Worm (Caenorhabditis elegans) whole organism, late embryonic: Measurements from ENCODE around the gene K08D12.8.

Source experiments
- C08G9.2 ChIP-seq: sonication (generic microtip); optimal IDR thresholded peaks from 2 replicates; lab custom pipeline; 2016; ENCODE audit warnings: mild to moderate bottlenecking, missing genetic modification characterization, moderate library complexity, missing compliant biosample characterization
- C38D4.7 ChIP-seq: fragments of 200-800 bp; sonication (Bioruptor generic); optimal IDR thresholded peaks from 2 replicates; lab custom pipeline; 2018; ENCODE audit warnings: mild to moderate bottlenecking, missing genetic modification characterization, moderate library complexity, missing compliant biosample characterization
- F13H6.1 ChIP-seq: sonication (generic microtip); optimal IDR thresholded peaks from 2 replicates; lab custom pipeline; 2016; ENCODE audit warnings: missing genetic modification characterization, missing compliant biosample characterization
- K02D7.2 ChIP-seq: sonication (generic microtip); optimal IDR thresholded peaks from 2 replicates; lab custom pipeline; 2017; ENCODE audit warnings: mild to moderate bottlenecking, missing genetic modification characterization, missing compliant biosample characterization
- ahr-1 ChIP-seq: sonication (generic microtip); optimal IDR thresholded peaks from 2 replicates; lab custom pipeline; 2016; ENCODE audit warnings: missing genetic modification characterization, missing compliant biosample characterization
- ama-1 ChIP-seq: fragments of 150-350 bp; optimal IDR thresholded peaks from 2 replicates; lab custom pipeline; 2014
- ceh-14 ChIP-seq: sonication (generic microtip); optimal IDR thresholded peaks from 2 replicates; lab custom pipeline; 2016; ENCODE audit warnings: missing genotype, missing genetic modification characterization, missing compliant biosample characterization
- ceh-2 ChIP-seq: sonication (generic microtip); optimal IDR thresholded peaks from 2 replicates; lab custom pipeline; 2016; ENCODE audit warnings: missing genotype, missing genetic modification characterization, missing compliant biosample characterization
- ceh-22 ChIP-seq: sonication (generic microtip); optimal IDR thresholded peaks from 2 replicates; lab custom pipeline; 2017; ENCODE audit warnings: missing biosample characterization, missing genetic modification characterization
- ceh-30 ChIP-seq: fragments of 150-350 bp; optimal IDR thresholded peaks from 2 replicates; lab custom pipeline; 2014; ENCODE audit warnings: missing biosample characterization, missing genetic modification characterization
- ceh-31 ChIP-seq: sonication (generic microtip); optimal IDR thresholded peaks from 2 replicates; lab custom pipeline; 2016; ENCODE audit warnings: missing genetic modification characterization, missing compliant biosample characterization
- ceh-34 ChIP-seq: sonication (generic microtip); optimal IDR thresholded peaks from 2 replicates; lab custom pipeline; 2016; ENCODE audit warnings: mild to moderate bottlenecking, missing genetic modification characterization, missing compliant biosample characterization
- ceh-45 ChIP-seq: fragments of 200-800 bp; sonication (Bioruptor generic); IDR thresholded peaks from 2 replicates; pipeline ENCODE4 v1.3.6; 2022; ENCODE audit warnings: missing genetic modification reagents, missing genetic modification characterization, missing compliant biosample characterization
- ceh-48 ChIP-seq: sonication (generic microtip); optimal IDR thresholded peaks from 2 replicates; lab custom pipeline; 2016; ENCODE audit warnings: missing genetic modification characterization, inconsistent platforms, missing compliant biosample characterization
- ceh-9 ChIP-seq: sonication (generic microtip); optimal IDR thresholded peaks from 2 replicates; lab custom pipeline; 2016; ENCODE audit warnings: mild to moderate bottlenecking, missing genetic modification characterization, inconsistent platforms, missing compliant biosample characterization
- dve-1 ChIP-seq: sonication (generic microtip); optimal IDR thresholded peaks from 2 replicates; lab custom pipeline; 2017; ENCODE audit warnings: antibody characterized with exemption, mild to moderate bottlenecking, missing genetic modification characterization, missing compliant biosample characterization
- elt-4 ChIP-seq: sonication (generic microtip); optimal IDR thresholded peaks from 2 replicates; lab custom pipeline; 2016; ENCODE audit warnings: missing genetic modification characterization, missing compliant biosample characterization
- eyg-1 ChIP-seq: sonication (generic microtip); optimal IDR thresholded peaks from 2 replicates; lab custom pipeline; 2016; ENCODE audit warnings: missing genotype, missing genetic modification characterization, missing compliant biosample characterization
- fkh-6 ChIP-seq: sonication (generic microtip); optimal IDR thresholded peaks from 2 replicates; lab custom pipeline; 2016; ENCODE audit warnings: missing genetic modification characterization, missing compliant biosample characterization
- gmeb-2 ChIP-seq: sonication (generic microtip); optimal IDR thresholded peaks from 2 replicates; lab custom pipeline; 2016; ENCODE audit warnings: missing genetic modification characterization, inconsistent platforms, missing compliant biosample characterization
- hlh-13 ChIP-seq: fragments of 200-800 bp; sonication (Bioruptor generic); optimal IDR thresholded peaks from 2 replicates; lab custom pipeline; 2018; ENCODE audit warnings: mild to moderate bottlenecking, missing genetic modification characterization, missing compliant biosample characterization
- hlh-15 ChIP-seq: sonication (generic microtip); optimal IDR thresholded peaks from 2 replicates; lab custom pipeline; 2016; ENCODE audit warnings: missing genetic modification characterization, missing compliant biosample characterization
- hlh-30 ChIP-seq: sonication (generic microtip); optimal IDR thresholded peaks from 2 replicates; lab custom pipeline; 2017; ENCODE audit warnings: antibody characterized with exemption, missing genetic modification characterization, missing compliant biosample characterization; ENCODE audit not compliant: insufficient read depth
- hlh-6 ChIP-seq: sonication (generic microtip); optimal IDR thresholded peaks from 2 replicates; lab custom pipeline; 2016; ENCODE audit warnings: missing genotype, missing genetic modification characterization, missing compliant biosample characterization
- lim-6 ChIP-seq: sonication (generic microtip); optimal IDR thresholded peaks from 2 replicates; lab custom pipeline; 2016; ENCODE audit warnings: missing genetic modification characterization, missing compliant biosample characterization
- lin-11 ChIP-seq: fragments of 200-800 bp; sonication (Bioruptor generic); optimal IDR thresholded peaks from 2 replicates; lab custom pipeline; 2018; ENCODE audit warnings: mild to moderate bottlenecking, missing genetic modification characterization, missing compliant biosample characterization
- nhr-11 ChIP-seq: fragments of 150-350 bp; optimal IDR thresholded peaks from 2 replicates; lab custom pipeline; 2014; ENCODE audit warnings: missing biosample characterization, missing genetic modification characterization
- npax-4 ChIP-seq: sonication (generic microtip); optimal IDR thresholded peaks from 2 replicates; lab custom pipeline; 2016; ENCODE audit warnings: missing genetic modification characterization, missing compliant biosample characterization
- odd-2 ChIP-seq: sonication (generic microtip); optimal IDR thresholded peaks from 2 replicates; lab custom pipeline; 2017; ENCODE audit warnings: antibody characterized with exemption, mild to moderate bottlenecking, missing genetic modification characterization, missing compliant biosample characterization
- pat-9 ChIP-seq: fragments of 200-800 bp; sonication (Bioruptor generic); optimal IDR thresholded peaks from 2 replicates; lab custom pipeline; 2018; ENCODE audit warnings: mild to moderate bottlenecking, missing genetic modification characterization, moderate library complexity, missing compliant biosample characterization
- pax-1 ChIP-seq: fragments of 150-350 bp; optimal IDR thresholded peaks from 2 replicates; lab custom pipeline; 2014; ENCODE audit warnings: missing biosample characterization, missing genetic modification characterization
- pha-2 ChIP-seq: sonication (generic microtip); optimal IDR thresholded peaks from 2 replicates; lab custom pipeline; 2017; ENCODE audit warnings: mild to moderate bottlenecking, missing genetic modification characterization, missing compliant biosample characterization
- pqm-1 ChIP-seq: sonication (generic microtip); optimal IDR thresholded peaks from 2 replicates; lab custom pipeline; 2016; ENCODE audit warnings: missing genetic modification characterization, missing compliant biosample characterization
- sdc-2 ChIP-seq: sonication (generic microtip); optimal IDR thresholded peaks from 2 replicates; lab custom pipeline; 2016; ENCODE audit warnings: missing genotype, missing genetic modification characterization, missing compliant biosample characterization
- sox-2 ChIP-seq: fragments of 200-800 bp; sonication (Bioruptor generic); IDR thresholded peaks from 2 replicates; pipeline ENCODE4 v1.3.6; 2022; ENCODE audit warnings: missing genetic modification reagents, missing genetic modification characterization, missing compliant biosample characterization
- syd-9 ChIP-seq: sonication (generic microtip); optimal IDR thresholded peaks from 2 replicates; lab custom pipeline; 2016; ENCODE audit warnings: mild to moderate bottlenecking, missing genetic modification characterization, moderate library complexity, missing compliant biosample characterization
- tbx-7 ChIP-seq: sonication (generic microtip); optimal IDR thresholded peaks from 2 replicates; lab custom pipeline; 2016; ENCODE audit warnings: missing genotype, missing genetic modification characterization, missing compliant biosample characterization
- ttx-3 ChIP-seq: sonication (generic microtip); optimal IDR thresholded peaks from 2 replicates; lab custom pipeline; 2016; ENCODE audit warnings: missing genetic modification reagents, missing genetic modification characterization, missing compliant biosample characterization
- unc-3 ChIP-seq, 2 experiments: fragments of 200-800 bp in 1 of 2; sonication (Bioruptor generic) in 1 of 2; sonication (generic microtip) in 1 of 2; conservative IDR thresholded peaks in 1 of 2; optimal IDR thresholded peaks in 1 of 2; 2 replicates each; pipeline versions ENCODE4 v1.3.6 to Lab custom; 2016 to 2022; ENCODE audit warnings: missing compliant biosample characterization in 2 of 2, missing genetic modification characterization in 2 of 2, missing genetic modification reagents in 1 of 2
- unc-42 ChIP-seq: sonication (generic microtip); optimal IDR thresholded peaks from 2 replicates; lab custom pipeline; 2016; ENCODE audit warnings: missing genotype, missing genetic modification characterization, missing compliant biosample characterization
- unc-55 ChIP-seq: sonication (generic microtip); optimal IDR thresholded peaks from 2 replicates; lab custom pipeline; 2017; ENCODE audit warnings: missing biosample characterization, missing genetic modification reagents, missing genetic modification characterization
- zip-5 ChIP-seq: sonication (generic microtip); optimal IDR thresholded peaks from 2 replicates; lab custom pipeline; 2016; ENCODE audit warnings: missing genetic modification characterization, missing compliant biosample characterization

Gene K08D12.8

ce11 chrIV:1725888-1726287 lies at the start of gene K08D12.8:
K08D12.8 (plus strand) TSS chrIV:1726188.
- TF ChIP-seq C08G9.2 (tag; lab: Kevin White, UChicago) (no peak), syd-9 (no peak), pha-2 (tag; lab: Kevin White, UChicago) (no peak), ahr-1 (tag; lab: Kevin White, UChicago) (no peak), ceh-34 (tag; lab: Kevin White, UChicago) (no peak), ceh-45 (GFP tag; lab: Robert Waterston, UW) (no peak), pax-1 (tag; lab: Kevin White, UChicago) (no peak), fkh-6 (tag; lab: Kevin White, UChicago) (no peak), hlh-15 (tag; lab: Kevin White, UChicago) (no peak)

- TF ChIP-seq nhr-11 (tag; lab: Kevin White, UChicago) (no peak), lim-6 (no peak), hlh-30 (tag; lab: Kevin White, UChicago) (no peak), pax-1 (tag; lab: Kevin White, UChicago) (no peak), dve-1 (tag; lab: Kevin White, UChicago) (no peak), tbx-7 (tag; lab: Kevin White, UChicago) (no peak), unc-3 (GFP tag; conservative IDR thresholded peaks at IDR 0.05; lab: Robert Waterston, UW) (no peak), unc-3 (tag; optimal IDR thresholded peaks at IDR 0.05; lab: Kevin White, UChicago) (no peak), ceh-48 (tag; lab: Kevin White, UChicago) (no peak), ceh-22 (tag; lab: Kevin White, UChicago) (no peak), ceh-2 (no peak), odd-2 (tag; lab: Kevin White, UChicago) (no peak), F13H6.1 (tag; lab: Kevin White, UChicago) (no peak), ahr-1 (tag; lab: Kevin White, UChicago) (no peak), ceh-31 (tag; lab: Kevin White, UChicago) (no peak), hlh-15 (tag; lab: Kevin White, UChicago) (no peak)
These were observed 49.1 kb upstream of the K08D12.8 start for ce11 chrIV:1676926-1677325.

- TF ChIP-seq unc-55 (GFP tag; lab: Kevin White, UChicago) (no peak), npax-4 (no peak), C08G9.2 (tag; lab: Kevin White, UChicago) (no peak), gmeb-2 (tag; lab: Kevin White, UChicago) (no peak), sdc-2 (tag; lab: Kevin White, UChicago) (no peak), lin-11 (tag; lab: Kevin White, UChicago) (no peak), lim-6 (no peak), ceh-30 (tag; lab: Kevin White, UChicago) (no peak), pat-9 (tag; lab: Kevin White, UChicago) (no peak), pqm-1 (tag; lab: Kevin White, UChicago) (no peak), ama-1 (lab: Kevin White, UChicago) (no peak), ceh-14 (no peak)
These were observed 46.8 kb upstream of the K08D12.8 start for ce11 chrIV:1679227-1679626.

- no peak for TF ChIP-seq pax-1 (tag; lab: Kevin White, UChicago)
These were observed 43.9 kb upstream of the K08D12.8 start, which contains the start of gene Y41D4B.24 for ce11 chrIV:1682066-1682465. Y41D4B.24 (minus strand) TSS chrIV:1682166.

DNA sequence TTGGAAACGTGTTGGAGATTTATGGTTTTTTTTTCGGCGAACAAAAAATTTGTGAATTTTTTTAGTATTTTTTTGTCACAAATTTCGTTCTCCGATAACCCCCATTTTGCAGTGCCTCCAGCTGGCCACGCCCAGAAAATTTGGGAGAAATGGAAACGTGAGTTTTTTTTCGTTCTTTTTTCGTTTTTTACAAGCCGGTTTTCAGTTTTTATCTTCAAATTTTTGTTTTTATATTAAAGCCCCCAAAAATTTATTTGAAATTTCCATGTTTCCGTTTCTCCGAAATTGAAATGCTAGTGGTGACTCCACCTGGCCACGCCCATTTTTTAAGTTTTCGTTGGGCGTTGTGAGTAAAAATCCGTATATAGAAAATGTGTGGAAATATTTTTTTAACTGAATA lies 38.8 kb upstream of the K08D12.8 start:
- TF ChIP-seq F13H6.1 (tag; lab: Kevin White, UChicago) (peak; percentile 78), elt-4 (tag; lab: Kevin White, UChicago) (no peak), fkh-6 (tag; lab: Kevin White, UChicago) (peak; percentile 80), ama-1 (lab: Kevin White, UChicago) (no peak), eyg-1 (tag; lab: Kevin White, UChicago) (no peak), ceh-30 (tag; lab: Kevin White, UChicago) (no peak), unc-42 (no peak), ceh-31 (tag; lab: Kevin White, UChicago) (peak; percentile 98), ceh-34 (tag; lab: Kevin White, UChicago) (peak; percentile 64), lin-11 (tag; lab: Kevin White, UChicago) (no peak), K02D7.2 (peak; percentile 49), gmeb-2 (tag; lab: Kevin White, UChicago) (peak; percentile 46), nhr-11 (tag; lab: Kevin White, UChicago) (no peak), hlh-13 (no peak), ceh-2 (peak; percentile 93), tbx-7 (tag; lab: Kevin White, UChicago) (peak; percentile 96), hlh-6 (tag; lab: Kevin White, UChicago) (peak; percentile 71), ttx-3 (tag; lab: Kevin White, UChicago) (peak; percentile 48), pax-1 (tag; lab: Kevin White, UChicago) (no peak), pat-9 (tag; lab: Kevin White, UChicago) (no peak), zip-5 (tag; lab: Kevin White, UChicago) (peak; percentile 89), C38D4.7 (GFP tag; lab: Kevin White, UChicago) (no peak), sox-2 (no peak), ceh-9 (no peak), pqm-1 (tag; lab: Kevin White, UChicago) (peak; percentile 15)
